Worm (Caenorhabditis elegans) whole organism, L1 larva: ENCODE results near the gene nsun-5.

Experiments used
- alr-1 ChIP-seq: fragments of 200-800 bp; sonication (Bioruptor generic); optimal IDR thresholded peaks from 2 replicates; lab custom pipeline; 2018; ENCODE audit warnings: borderline replicate concordance, mild to moderate bottlenecking, missing genetic modification characterization, missing compliant biosample characterization
- blmp-1 ChIP-seq: fragments of 150-350 bp; optimal IDR thresholded peaks from 2 replicates; lab custom pipeline; 2014; ENCODE audit warnings: missing biosample characterization, missing genetic modification characterization
- ceh-63 ChIP-seq: fragments of 200-800 bp; sonication (Bioruptor generic); optimal IDR thresholded peaks from 2 replicates; lab custom pipeline; 2018; ENCODE audit warnings: mild to moderate bottlenecking, missing genetic modification characterization, missing compliant biosample characterization
- ceh-82 ChIP-seq, 3 experiments: fragments of 150-350 bp in 1 of 3; sonication (generic microtip) in 2 of 3; optimal IDR thresholded peaks; 2 replicates each; lab custom pipeline; 2014 to 2017; ENCODE audit warnings: missing biosample characterization in 3 of 3, missing genetic modification characterization in 3 of 3
- dsc-1 ChIP-seq: sonication (generic microtip); optimal IDR thresholded peaks from 2 replicates; lab custom pipeline; 2016; ENCODE audit warnings: mild to moderate bottlenecking, missing genetic modification characterization, missing compliant biosample characterization
- efl-1 ChIP-seq, 4 experiments: fragments of 150-350 bp; optimal IDR thresholded peaks in 3 of 4; peaks in 1 of 4; 1 replicate in 1 of 4; 2 replicates in 3 of 4; lab custom pipeline; 2014; ENCODE audit warnings: missing biosample characterization in 2 of 4, missing genetic modification characterization in 2 of 4, missing genetic modification reagents in 2 of 4
- egl-13 ChIP-seq: sonication (generic microtip); optimal IDR thresholded peaks from 2 replicates; lab custom pipeline; 2016; ENCODE audit warnings: missing genotype, missing genetic modification reagents, missing genetic modification characterization, missing compliant biosample characterization
- elt-2 ChIP-seq: sonication (generic microtip); optimal IDR thresholded peaks from 2 replicates; lab custom pipeline; 2016; ENCODE audit warnings: missing genetic modification characterization, mild to moderate bottlenecking, inconsistent platforms, missing compliant biosample characterization, missing genetic modification reagents
- elt-3 ChIP-seq, 6 experiments: fragments of 150-350 bp in 1 of 6; sonication (generic microtip); optimal IDR thresholded peaks; 2 replicates each; lab custom pipeline; 2017 to 2018; ENCODE audit warnings: missing biosample characterization in 6 of 6, missing genetic modification characterization in 6 of 6, inconsistent platforms in 1 of 6
- fkh-10 ChIP-seq: sonication (generic microtip); optimal IDR thresholded peaks from 2 replicates; lab custom pipeline; 2017; ENCODE audit warnings: missing biosample characterization, missing genetic modification reagents, missing genetic modification characterization
- fkh-8 ChIP-seq: sonication (generic microtip); optimal IDR thresholded peaks from 2 replicates; lab custom pipeline; 2016; ENCODE audit warnings: mild to moderate bottlenecking, missing genetic modification characterization, missing compliant biosample characterization
- isw-1 ChIP-seq: fragments of 200-800 bp; sonication (Bioruptor generic); IDR thresholded peaks from 2 replicates; pipeline ENCODE4 v1.3.6; 2022; ENCODE audit warnings: missing genetic modification characterization, missing compliant biosample characterization
- jun-1 ChIP-seq: fragments of 150-350 bp; optimal IDR thresholded peaks from 2 replicates; lab custom pipeline; 2014; ENCODE audit warnings: missing biosample characterization, missing genetic modification reagents, missing genetic modification characterization
- lin-14 ChIP-seq: fragments of 200-800 bp; sonication (Bioruptor generic); optimal IDR thresholded peaks from 2 replicates; lab custom pipeline; 2018; ENCODE audit warnings: mild to moderate bottlenecking, missing genetic modification characterization, moderate library complexity, missing compliant biosample characterization
- mab-9 ChIP-seq: fragments of 200-800 bp; sonication (Bioruptor generic); IDR thresholded peaks from 2 replicates; pipeline ENCODE4 v1.3.6; 2022; ENCODE audit warnings: missing genetic modification reagents, missing genetic modification characterization, missing compliant biosample characterization
- mdl-1 ChIP-seq, 2 experiments: fragments of 150-350 bp; optimal IDR thresholded peaks; 2 replicates each; lab custom pipeline; 2014 to 2017; ENCODE audit warnings: missing biosample characterization in 2 of 2, missing genetic modification characterization in 2 of 2, inconsistent platforms in 1 of 2
- mep-1 ChIP-seq: fragments of 150-350 bp; optimal IDR thresholded peaks from 2 replicates; lab custom pipeline; 2014; ENCODE audit warnings: missing biosample characterization, missing genetic modification characterization
- nhr-12 ChIP-seq: sonication (generic microtip); optimal IDR thresholded peaks from 2 replicates; lab custom pipeline; 2017; ENCODE audit warnings: missing biosample characterization, missing genetic modification characterization
- nhr-20 ChIP-seq: sonication (generic microtip); optimal IDR thresholded peaks from 2 replicates; lab custom pipeline; 2016; ENCODE audit warnings: mild to moderate bottlenecking, missing genetic modification characterization, missing compliant biosample characterization
- nhr-237 ChIP-seq: fragments of 150-350 bp; optimal IDR thresholded peaks from 2 replicates; lab custom pipeline; 2014; ENCODE audit warnings: missing biosample characterization, missing genetic modification characterization
- nhr-71 ChIP-seq: sonication (generic microtip); optimal IDR thresholded peaks from 2 replicates; lab custom pipeline; 2016; ENCODE audit warnings: mild to moderate bottlenecking, missing genetic modification characterization, moderate library complexity, missing compliant biosample characterization
- nhr-76 ChIP-seq: sonication (generic microtip); optimal IDR thresholded peaks from 2 replicates; lab custom pipeline; 2017; ENCODE audit warnings: missing biosample characterization, missing genetic modification characterization
- nhr-77 ChIP-seq: fragments of 150-350 bp; optimal IDR thresholded peaks from 2 replicates; lab custom pipeline; 2014; ENCODE audit warnings: missing biosample characterization, missing genetic modification characterization
- nhr-84 ChIP-seq: sonication (generic microtip); optimal IDR thresholded peaks from 2 replicates; lab custom pipeline; 2017; ENCODE audit warnings: missing biosample characterization, missing genetic modification characterization
- pag-3 ChIP-seq: sonication (generic microtip); optimal IDR thresholded peaks from 2 replicates; lab custom pipeline; 2017; ENCODE audit warnings: missing genetic modification characterization, mild to moderate bottlenecking, missing compliant biosample characterization, antibody characterized with exemption, borderline replicate concordance; ENCODE audit not compliant: insufficient read depth
- pax-3 ChIP-seq: fragments of 200-800 bp; sonication (Bioruptor generic); optimal IDR thresholded peaks from 2 replicates; lab custom pipeline; 2018; ENCODE audit warnings: mild to moderate bottlenecking, missing genetic modification characterization, moderate library complexity, missing compliant biosample characterization
- snpc-4 ChIP-seq: fragments of 150-350 bp; optimal IDR thresholded peaks from 2 replicates; lab custom pipeline; 2014; ENCODE audit warnings: missing biosample characterization, missing genetic modification characterization
- sox-4 ChIP-seq: sonication (generic microtip); optimal IDR thresholded peaks from 2 replicates; lab custom pipeline; 2016; ENCODE audit warnings: missing genetic modification characterization, missing compliant biosample characterization
- swsn-7 ChIP-seq: sonication (generic microtip); optimal IDR thresholded peaks from 2 replicates; lab custom pipeline; 2016; ENCODE audit warnings: missing genetic modification characterization, missing compliant biosample characterization
- tbx-2 ChIP-seq: sonication (generic microtip); optimal IDR thresholded peaks from 2 replicates; lab custom pipeline; 2016; ENCODE audit warnings: missing genetic modification characterization, missing compliant biosample characterization
- tlp-1 ChIP-seq: fragments of 150-350 bp; optimal IDR thresholded peaks from 2 replicates; lab custom pipeline; 2014; ENCODE audit warnings: missing biosample characterization, missing genetic modification characterization
- unc-30 ChIP-seq: sonication (generic microtip); optimal IDR thresholded peaks from 2 replicates; lab custom pipeline; 2017; ENCODE audit warnings: missing biosample characterization, missing genetic modification characterization

The nsun-5 gene

ce11 chrII:14940325-14940724 is 29.1 kb upstream of the nsun-5 start:
- TF ChIP-seq fkh-10 (GFP tag; lab: Kevin White, UChicago) (peak; percentile 62), nhr-20 (tag; lab: Kevin White, UChicago) (no peak), ceh-63 (peak; percentile 81), lin-14 (GFP tag; lab: Kevin White, UChicago) (peak; percentile 41)

ce11 chrII:14940980-14941379 is 28.4 kb upstream of the nsun-5 start:
- peak; percentile 38 for TF ChIP-seq pax-3
- no peak for TF ChIP-seq unc-30 (tag; lab: Kevin White, UChicago)
- no peak for TF ChIP-seq nhr-76 (tag; lab: Kevin White, UChicago)
- TF ChIP-seq sox-4 = peak; percentile 53
- peak; percentile 91 for TF ChIP-seq dsc-1
- no peak for TF ChIP-seq mdl-1 (tag; optimal IDR thresholded peaks at IDR 0.05; lab: Kevin White, UChicago)
- TF ChIP-seq nhr-20 (tag; lab: Kevin White, UChicago) = no peak
- no peak for TF ChIP-seq mep-1 (tag; lab: Kevin White, UChicago)
- TF ChIP-seq nhr-237 (tag; lab: Kevin White, UChicago) = no peak
- peak; percentile 24 for TF ChIP-seq fkh-8 (tag; lab: Kevin White, UChicago)
- no peak for TF ChIP-seq elt-3 (tag; optimal IDR thresholded peaks at IDR 0.05; lab: Kevin White, UChicago)
- TF ChIP-seq tbx-2 (tag; lab: Kevin White, UChicago) = no peak
- TF ChIP-seq alr-1 (tag; lab: Kevin White, UChicago) = no peak
- no peak for TF ChIP-seq isw-1 (GFP tag; lab: Robert Waterston, UW)
- no peak for TF ChIP-seq nhr-84 (tag; lab: Kevin White, UChicago)
- TF ChIP-seq nhr-77 (tag; lab: Kevin White, UChicago) = no peak
- TF ChIP-seq nhr-71 (tag; lab: Kevin White, UChicago) = peak; percentile 3
- TF ChIP-seq, all 84 proteins: peak for 5

DNA sequence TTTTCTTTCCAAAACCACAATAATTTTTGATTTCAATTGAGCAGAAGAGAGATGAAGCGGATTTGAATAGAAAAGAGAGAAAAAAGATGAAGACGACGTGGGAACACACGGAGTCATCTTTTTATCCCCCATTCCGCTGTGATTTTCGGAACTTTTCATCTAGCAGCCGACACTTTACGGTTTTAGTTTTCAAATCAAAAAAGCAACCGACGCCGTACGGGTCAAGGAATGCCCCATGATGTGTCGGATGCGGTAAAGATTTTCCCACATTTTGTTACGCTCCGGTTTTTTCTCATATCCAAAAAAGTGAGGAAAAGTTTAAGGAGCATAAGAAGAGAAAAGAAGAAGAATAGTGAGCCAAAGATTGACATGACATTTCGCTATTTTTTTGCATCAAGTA is 23.9 kb upstream of the nsun-5 start:
- TF ChIP-seq fkh-10 (GFP tag; lab: Kevin White, UChicago) (peak; percentile 5), ceh-82 (tag; optimal IDR thresholded peaks at IDR 0.05; lab: Kevin White, UChicago) (no peak), tlp-1 (no peak), snpc-4 (tag; lab: Kevin White, UChicago) (peak; percentile 76), egl-13 (no peak), swsn-7 (tag; lab: Kevin White, UChicago) (no peak), lin-14 (GFP tag; lab: Kevin White, UChicago) (peak; percentile 2), pag-3 (tag; lab: Kevin White, UChicago) (no peak)

DNA sequence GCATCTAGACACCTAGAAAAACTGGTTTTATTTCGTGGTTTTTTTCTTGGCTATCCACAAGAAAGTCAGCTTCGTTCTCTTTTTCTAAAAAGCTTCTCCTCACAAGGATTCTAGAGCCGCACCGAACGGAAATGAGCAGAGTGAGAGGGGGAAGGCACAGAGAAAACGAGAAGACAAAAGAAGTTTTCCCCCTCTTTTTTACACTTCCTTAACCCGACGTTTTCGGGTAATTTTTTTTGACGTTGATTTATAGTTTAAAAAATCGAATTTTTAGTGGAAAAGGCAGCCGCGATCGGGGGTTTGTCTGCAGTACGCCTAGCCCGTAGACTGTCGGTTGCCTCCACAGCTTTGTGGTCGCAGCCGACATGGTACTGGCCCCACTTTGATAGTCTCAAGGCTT is 22.9 kb upstream of the nsun-5 start:
- TF ChIP-seq lin-14 (GFP tag; lab: Kevin White, UChicago) = peak; percentile 21
- peak; percentile 68 for TF ChIP-seq fkh-10 (GFP tag; lab: Kevin White, UChicago)
- no peak for TF ChIP-seq jun-1 (tag; lab: Kevin White, UChicago)
- no peak for TF ChIP-seq mab-9 (GFP tag; lab: Robert Waterston, UW)
- TF ChIP-seq efl-1 (optimal IDR thresholded peaks at IDR 0.05; lab: Kevin White, UChicago) = no peak
- no peak for TF ChIP-seq efl-1 (GFP tag; optimal IDR thresholded peaks at IDR 0.05 in 1 of 2; lab: Kevin White, UChicago)
- no peak for TF ChIP-seq ceh-82 (tag; optimal IDR thresholded peaks at IDR 0.05; lab: Kevin White, UChicago)
- TF ChIP-seq elt-2 (tag; lab: Kevin White, UChicago) = no peak
- no peak for TF ChIP-seq nhr-12 (tag; lab: Kevin White, UChicago)

ce11 chrII:14952464-14953064 is 16.9 kb upstream of the nsun-5 start:
- TF ChIP-seq blmp-1 (tag; lab: Kevin White, UChicago) (no peak), efl-1 (optimal IDR thresholded peaks at IDR 0.05; lab: Kevin White, UChicago) (no peak), efl-1 (GFP tag; optimal IDR thresholded peaks at IDR 0.05 in 1 of 2; lab: Kevin White, UChicago) (peak in 1 of 2 experiments; percentile 14)
